ENCODE assay signal across 1 fruit fly cellular context in genomic region chr3R:26235034-26235433, dm6.
TF ChIP-seq lines count a peak whose summit lies in the region.

No protein-coding gene starts in this region.

TF ChIP-seq in whole organism, embryonic, 481 proteins besides CTCF, POLR2A, EP300 and RAD21 (continued from another document):
- TF ChIP-seq Awh (GFP tag; IDR thresholded peaks at IDR 0.05; lab: Robert Waterston, UW), result 0 out of 2 replicates have a peak, but pooled peaks have one; percentile 60
- peak; percentile 28 for TF ChIP-seq D19A (tag; optimal IDR thresholded peaks at IDR 0.05; lab: Kevin White, UChicago)
- TF ChIP-seq cwo (GFP tag; optimal IDR thresholded peaks at IDR 0.05; lab: Kevin White, UChicago), result peak; percentile 50
- no peak for TF ChIP-seq CG15011 (GFP tag; optimal IDR thresholded peaks at IDR 0.05; lab: Kevin White, UChicago)
- peak; percentile 17 for TF ChIP-seq CG7786 (GFP tag; optimal IDR thresholded peaks at IDR 0.05; lab: Kevin White, UChicago)
- TF ChIP-seq sqz (GFP tag; optimal IDR thresholded peaks at IDR 0.05; lab: Kevin White, UChicago), result no peak
- TF ChIP-seq CG3838 (GFP tag; optimal IDR thresholded peaks at IDR 0.05; lab: Kevin White, UChicago), result peak; percentile 19
- peak; percentile 47; the same call in 1 of the 2 replicates for TF ChIP-seq lmd (GFP tag; IDR thresholded peaks at IDR 0.05; lab: Robert Waterston, UW)
- peak; percentile 44 for TF ChIP-seq HLH3B (GFP tag; IDR thresholded peaks at IDR 0.05; lab: Robert Waterston, UW)
- peak; percentile 23 for TF ChIP-seq CG15514 (GFP tag; optimal IDR thresholded peaks at IDR 0.05; lab: Kevin White, UChicago)
- TF ChIP-seq Pdp1 (GFP tag; optimal IDR thresholded peaks at IDR 0.05; lab: Kevin White, UChicago), result peak; percentile 4 to 28
- TF ChIP-seq CG18262 (tag; optimal IDR thresholded peaks at IDR 0.05; lab: Kevin White, UChicago), result peak; percentile 34
- no peak for TF ChIP-seq CG8281 (tag; optimal IDR thresholded peaks at IDR 0.05; lab: Kevin White, UChicago)
- no peak for TF ChIP-seq CG10462 (GFP tag; optimal IDR thresholded peaks at IDR 0.05; lab: Kevin White, UChicago)
- no peak for TF ChIP-seq TFAM (GFP tag; optimal IDR thresholded peaks at IDR 0.05; lab: Kevin White, UChicago)
- no peak for TF ChIP-seq CkIIα-i1 (GFP tag; IDR thresholded peaks at IDR 0.05; lab: Robert Waterston, UW)
- TF ChIP-seq CG34422 (GFP tag; IDR thresholded peaks at IDR 0.05; lab: Robert Waterston, UW), result peak; percentile 48; the same call in 1 of the 3 replicates
- no peak for TF ChIP-seq pan (optimal IDR thresholded peaks at IDR 0.05; lab: Kevin White, UChicago)
- TF ChIP-seq pan (GFP tag; optimal IDR thresholded peaks at IDR 0.05 in 1 of 2, IDR thresholded peaks at IDR 0.05 in 1 of 2), result peak in 1 of 2 experiments; percentile 59
- peak; percentile 66 for TF ChIP-seq CG12769 (tag; optimal IDR thresholded peaks at IDR 0.05; lab: Kevin White, UChicago)
- peak; percentile 37 to 46 for TF ChIP-seq dpn (GFP tag; optimal IDR thresholded peaks at IDR 0.05; lab: Kevin White, UChicago)
- TF ChIP-seq Chrac-16 (GFP tag; optimal IDR thresholded peaks at IDR 0.05; lab: Kevin White, UChicago), result peak; percentile 7
- peak; percentile 11 for TF ChIP-seq Hr3 (GFP tag; optimal IDR thresholded peaks at IDR 0.05; lab: Kevin White, UChicago)
- no peak for TF ChIP-seq CG4360 (GFP tag; IDR thresholded peaks at IDR 0.05; lab: Robert Waterston, UW)
- peak; percentile 10 for TF ChIP-seq CG17829 (tag; optimal IDR thresholded peaks at IDR 0.05; lab: Kevin White, UChicago)
- TF ChIP-seq Aef1 (GFP tag; IDR thresholded peaks at IDR 0.05; lab: Robert Waterston, UW), result 0 out of 3 replicates have a peak, but pooled peaks have one; percentile 22
- TF ChIP-seq Bteb2 (GFP tag; optimal IDR thresholded peaks at IDR 0.05; lab: Kevin White, UChicago), result no peak
- peak; percentile 17 for TF ChIP-seq Meics (GFP tag; optimal IDR thresholded peaks at IDR 0.05; lab: Kevin White, UChicago)
- peak; percentile 51; the same call in 1 of the 3 replicates for TF ChIP-seq tgo (GFP tag; IDR thresholded peaks at IDR 0.05; lab: Robert Waterston, UW)
- peak; percentile 10 for TF ChIP-seq CG1647 (GFP tag; optimal IDR thresholded peaks at IDR 0.05; lab: Kevin White, UChicago)
- peak; percentile 43 for TF ChIP-seq lab (GFP tag; optimal IDR thresholded peaks at IDR 0.05; lab: Kevin White, UChicago)
- TF ChIP-seq CG11504 (tag; optimal IDR thresholded peaks at IDR 0.05; lab: Kevin White, UChicago), result peak; percentile 56
- TF ChIP-seq CG17361 (GFP tag; IDR thresholded peaks at IDR 0.05; lab: Robert Waterston, UW), result 0 out of 3 replicates have a peak, but pooled peaks have one; percentile 31
- no peak for TF ChIP-seq ato (GFP tag; IDR thresholded peaks at IDR 0.05; lab: Robert Waterston, UW; ENCODE audit: partially characterized antibody)
- no peak for TF ChIP-seq CG8359 (GFP tag; optimal IDR thresholded peaks at IDR 0.05; lab: Kevin White, UChicago; ENCODE audit: borderline replicate concordance)
- peak; percentile 20 for TF ChIP-seq fd96Cb (tag; optimal IDR thresholded peaks at IDR 0.05; lab: Kevin White, UChicago)
- TF ChIP-seq Xrp1 (GFP tag; IDR thresholded peaks at IDR 0.05; lab: Robert Waterston, UW), result peak; percentile 43
- peak; percentile 64 for TF ChIP-seq CG2120 (GFP tag; optimal IDR thresholded peaks at IDR 0.05; lab: Kevin White, UChicago)
- TF ChIP-seq gce (GFP tag; IDR thresholded peaks at IDR 0.05; lab: Robert Waterston, UW), result peak; percentile 48; the same call in 1 of the 3 replicates
- TF ChIP-seq pb (GFP tag; optimal IDR thresholded peaks at IDR 0.05; lab: Kevin White, UChicago), result no peak
- TF ChIP-seq sisA (GFP tag; IDR thresholded peaks at IDR 0.05; lab: Robert Waterston, UW), result 0 out of 2 replicates have a peak, but pooled peaks have one; percentile 39
- TF ChIP-seq bcd (GFP tag; optimal IDR thresholded peaks at IDR 0.05; lab: Kevin White, UChicago), result peak; percentile 18
- TF ChIP-seq CG3163 (GFP tag; optimal IDR thresholded peaks at IDR 0.05; lab: Kevin White, UChicago), result no peak
- TF ChIP-seq Sox100B (GFP tag; optimal IDR thresholded peaks at IDR 0.05; lab: Kevin White, UChicago), result peak; percentile 10
- peak; percentile 31 for TF ChIP-seq CG15269 (tag; optimal IDR thresholded peaks at IDR 0.05; lab: Kevin White, UChicago)
- TF ChIP-seq CG16863 (GFP tag; optimal IDR thresholded peaks at IDR 0.05; lab: Kevin White, UChicago), result no peak
- peak; percentile 32 for TF ChIP-seq Antp (GFP tag; optimal IDR thresholded peaks at IDR 0.05; lab: Kevin White, UChicago)
- TF ChIP-seq CG2678 (tag; optimal IDR thresholded peaks at IDR 0.05; lab: Kevin White, UChicago), result peak; percentile 50
- TF ChIP-seq CG4854 (GFP tag; optimal IDR thresholded peaks at IDR 0.05; lab: Kevin White, UChicago), result peak; percentile 9
- no peak for TF ChIP-seq CG8290 (GFP tag; optimal IDR thresholded peaks at IDR 0.05; lab: Kevin White, UChicago)
- TF ChIP-seq CG8290 (tag; optimal IDR thresholded peaks at IDR 0.05; lab: Kevin White, UChicago), result peak in 1 of 2 experiments; percentile 42
- TF ChIP-seq Xbp1 (GFP tag; optimal IDR thresholded peaks at IDR 0.05; lab: Kevin White, UChicago), result peak; percentile 66
- peak; percentile 54 for TF ChIP-seq Blimp-1 (GFP tag; optimal IDR thresholded peaks at IDR 0.05; lab: Kevin White, UChicago)
- TF ChIP-seq CG10366 (GFP tag; IDR thresholded peaks at IDR 0.05; lab: Robert Waterston, UW), result peak; percentile 59; the same call in 1 of the 2 replicates
- TF ChIP-seq CG12236 (GFP tag; optimal IDR thresholded peaks at IDR 0.05; lab: Kevin White, UChicago), result no peak
- TF ChIP-seq dan (GFP tag; IDR thresholded peaks at IDR 0.05; lab: Robert Waterston, UW), result no peak
- TF ChIP-seq CG12942 (GFP tag; optimal IDR thresholded peaks at IDR 0.05; lab: Kevin White, UChicago), result peak; percentile 6
- 0 out of 2 replicates have a peak, but pooled peaks have one; percentile 40 for TF ChIP-seq sob (GFP tag; IDR thresholded peaks at IDR 0.05; lab: Robert Waterston, UW)
- TF ChIP-seq PHDP (tag; optimal IDR thresholded peaks at IDR 0.05; lab: Kevin White, UChicago), result peak; percentile 51
- TF ChIP-seq CG13894 (tag; optimal IDR thresholded peaks at IDR 0.05; lab: Kevin White, UChicago), result no peak
- peak; percentile 6 to 22 for TF ChIP-seq chif (GFP tag; optimal IDR thresholded peaks at IDR 0.05; lab: Kevin White, UChicago)
- TF ChIP-seq jing (GFP tag; optimal IDR thresholded peaks at IDR 0.05; lab: Kevin White, UChicago), result no peak
- peak in 1 of 2 experiments; percentile 20 for TF ChIP-seq eve (GFP tag; optimal IDR thresholded peaks at IDR 0.05; lab: Kevin White, UChicago)
- peak; percentile 22; the same call in 1 of the 2 replicates for TF ChIP-seq ttk (GFP tag; IDR thresholded peaks at IDR 0.05; lab: Robert Waterston, UW)
- TF ChIP-seq HHEX (GFP tag; optimal IDR thresholded peaks at IDR 0.05; lab: Kevin White, UChicago), result peak; percentile 34
- peak; percentile 51 for TF ChIP-seq az2 (GFP tag; optimal IDR thresholded peaks at IDR 0.05; lab: Kevin White, UChicago)
- peak; percentile 68 for TF ChIP-seq CG14441 (GFP tag; IDR thresholded peaks at IDR 0.05; lab: Robert Waterston, UW)
- TF ChIP-seq Spps (tag; optimal IDR thresholded peaks at IDR 0.05; lab: Kevin White, UChicago), result no peak
- no peak for TF ChIP-seq br (optimal IDR thresholded peaks at IDR 0.05; lab: Kevin White, UChicago)
- TF ChIP-seq CG12391 (tag; optimal IDR thresholded peaks at IDR 0.05; lab: Kevin White, UChicago), result peak; percentile 30
- peak; percentile 19 for TF ChIP-seq CG10979 (tag; optimal IDR thresholded peaks at IDR 0.05; lab: Kevin White, UChicago)
- no peak for TF ChIP-seq CG14965 (GFP tag; optimal IDR thresholded peaks at IDR 0.05; lab: Kevin White, UChicago; ENCODE audit: borderline replicate concordance)
- no peak for TF ChIP-seq prd (optimal IDR thresholded peaks at IDR 0.05; lab: Kevin White, UChicago)
- TF ChIP-seq prd (GFP tag; IDR thresholded peaks at IDR 0.05; lab: Robert Waterston, UW), result peak; percentile 56; the same call in 1 of the 3 replicates
- TF ChIP-seq CG31441 (GFP tag; IDR thresholded peaks at IDR 0.05; lab: Robert Waterston, UW), result peak; percentile 59
- TF ChIP-seq zfh2 (GFP tag; optimal IDR thresholded peaks at IDR 0.05; lab: Kevin White, UChicago), result no peak
- peak; percentile 55 for TF ChIP-seq Ada2b (GFP tag; IDR thresholded peaks at IDR 0.05; lab: Robert Waterston, UW)
- peak; percentile 11 for TF ChIP-seq Hmr (GFP tag; optimal IDR thresholded peaks at IDR 0.05; lab: Kevin White, UChicago)
- peak; percentile 3 for TF ChIP-seq Ssrp (tag; optimal IDR thresholded peaks at IDR 0.05; lab: Kevin White, UChicago)
- peak in 1 of 2 experiments; percentile 66 for TF ChIP-seq Hr51 (GFP tag; optimal IDR thresholded peaks at IDR 0.05; lab: Kevin White, UChicago)
- TF ChIP-seq CG18599 (GFP tag; optimal IDR thresholded peaks at IDR 0.05; lab: Kevin White, UChicago), result peak; percentile 38
- TF ChIP-seq wek (GFP tag; optimal IDR thresholded peaks at IDR 0.05; lab: Kevin White, UChicago), result no peak
- TF ChIP-seq gro (GFP tag; optimal IDR thresholded peaks at IDR 0.05; lab: Kevin White, UChicago), result peak; percentile 39
- TF ChIP-seq NC2β (GFP tag; optimal IDR thresholded peaks at IDR 0.05; lab: Kevin White, UChicago), result no peak
- peak; percentile 23 for TF ChIP-seq CG6254 (GFP tag; optimal IDR thresholded peaks at IDR 0.05; lab: Kevin White, UChicago)
- peak; percentile 13 for TF ChIP-seq CG12155 (GFP tag; optimal IDR thresholded peaks at IDR 0.05; lab: Kevin White, UChicago)
- TF ChIP-seq CG5245 (GFP tag; optimal IDR thresholded peaks at IDR 0.05; lab: Kevin White, UChicago), result peak; percentile 16
- peak; percentile 47; the same call in 1 of the 2 replicates for TF ChIP-seq CG17328 (GFP tag; IDR thresholded peaks at IDR 0.05; lab: Robert Waterston, UW)
- TF ChIP-seq nmo (GFP tag; optimal IDR thresholded peaks at IDR 0.05; lab: Kevin White, UChicago), result peak; percentile 47
- TF ChIP-seq Fer3 (tag; optimal IDR thresholded peaks at IDR 0.05; lab: Kevin White, UChicago), result peak; percentile 14
- peak; percentile 47 for TF ChIP-seq CG2712 (tag; optimal IDR thresholded peaks at IDR 0.05; lab: Kevin White, UChicago)
- TF ChIP-seq CG12659 (GFP tag; optimal IDR thresholded peaks at IDR 0.05; lab: Kevin White, UChicago), result peak; percentile 29
- TF ChIP-seq CG8765 (GFP tag; IDR thresholded peaks at IDR 0.05; lab: Robert Waterston, UW), result no peak
- peak; percentile 44; the same call in 1 of the 2 replicates for TF ChIP-seq ap (GFP tag; IDR thresholded peaks at IDR 0.05; lab: Robert Waterston, UW)
- TF ChIP-seq stwl (tag; optimal IDR thresholded peaks at IDR 0.05; lab: Kevin White, UChicago), result no peak
- peak; percentile 55; the same call in 1 of the 3 replicates for TF ChIP-seq so (GFP tag; IDR thresholded peaks at IDR 0.05; lab: Robert Waterston, UW)
- TF ChIP-seq Gsc (GFP tag; IDR thresholded peaks at IDR 0.05; lab: Robert Waterston, UW), result no peak
- peak; percentile 21 for TF ChIP-seq CG10267 (tag; optimal IDR thresholded peaks at IDR 0.05; lab: Kevin White, UChicago)
- TF ChIP-seq Dip3 (GFP tag; optimal IDR thresholded peaks at IDR 0.05; lab: Kevin White, UChicago), result peak; percentile 22
- TF ChIP-seq CG30403 (GFP tag; optimal IDR thresholded peaks at IDR 0.05; lab: Kevin White, UChicago), result peak; percentile 55
- TF ChIP-seq CG13296 (GFP tag; optimal IDR thresholded peaks at IDR 0.05; lab: Kevin White, UChicago), result no peak
- TF ChIP-seq Atf3 (GFP tag; optimal IDR thresholded peaks at IDR 0.05; lab: Kevin White, UChicago), result no peak
- peak; percentile 50 for TF ChIP-seq unpg (GFP tag; optimal IDR thresholded peaks at IDR 0.05; lab: Kevin White, UChicago)
- peak; percentile 54 for TF ChIP-seq mam (GFP tag; optimal IDR thresholded peaks at IDR 0.05; lab: Kevin White, UChicago)
- TF ChIP-seq vvl (GFP tag; IDR thresholded peaks at IDR 0.05; lab: Robert Waterston, UW), result peak; percentile 40
- TF ChIP-seq her (GFP tag; optimal IDR thresholded peaks at IDR 0.05; lab: Kevin White, UChicago), result no peak
- peak; percentile 5 for TF ChIP-seq Myb (GFP tag; optimal IDR thresholded peaks at IDR 0.05; lab: Kevin White, UChicago)
- peak; percentile 66 for TF ChIP-seq Rfx (GFP tag; IDR thresholded peaks at IDR 0.05; lab: Robert Waterston, UW)
- TF ChIP-seq B-H1 (GFP tag; IDR thresholded peaks at IDR 0.05; lab: Robert Waterston, UW), result peak; percentile 33; the same call in 2 of the 3 replicates
- TF ChIP-seq CG8944 (GFP tag; optimal IDR thresholded peaks at IDR 0.05; lab: Kevin White, UChicago), result peak; percentile 7
- TF ChIP-seq pnt (GFP tag; optimal IDR thresholded peaks at IDR 0.05; lab: Kevin White, UChicago), result peak; percentile 19
- no peak for TF ChIP-seq GATAe (GFP tag; conservative IDR thresholded peaks at IDR 0.05; lab: Robert Waterston, UW)
- peak; percentile 44 for TF ChIP-seq Camta (GFP tag; optimal IDR thresholded peaks at IDR 0.05; lab: Kevin White, UChicago)
- TF ChIP-seq Abd-B (GFP tag; optimal IDR thresholded peaks at IDR 0.05; lab: Kevin White, UChicago), result no peak
- TF ChIP-seq Usf (GFP tag; optimal IDR thresholded peaks at IDR 0.05; lab: Kevin White, UChicago), result no peak
- no peak for TF ChIP-seq knrl (GFP tag; IDR thresholded peaks at IDR 0.05; lab: Robert Waterston, UW; ENCODE audit: partially characterized antibody)
- TF ChIP-seq sens (GFP tag; lab: Kevin White, UChicago), result peak; percentile 86
- TF ChIP-seq MTF-1 (GFP tag; optimal IDR thresholded peaks at IDR 0.05; lab: Kevin White, UChicago; ENCODE audit: borderline replicate concordance), result no peak
- TF ChIP-seq H15 (GFP tag; IDR thresholded peaks at IDR 0.05; lab: Robert Waterston, UW), result 0 out of 3 replicates have a peak, but pooled peaks have one; percentile 44
- TF ChIP-seq Atf-2 (GFP tag; optimal IDR thresholded peaks at IDR 0.05; lab: Kevin White, UChicago), result peak; percentile 8
- peak; percentile 73; the same call in 2 of the 3 replicates for TF ChIP-seq ci (GFP tag; IDR thresholded peaks at IDR 0.05; lab: Robert Waterston, UW)
- peak; percentile 62 for TF ChIP-seq Ptx1 (GFP tag; IDR thresholded peaks at IDR 0.05; lab: Robert Waterston, UW)
- peak; percentile 33 for TF ChIP-seq CoRest (tag; optimal IDR thresholded peaks at IDR 0.05; lab: Kevin White, UChicago)
- TF ChIP-seq Hmx (GFP tag; optimal IDR thresholded peaks at IDR 0.05; lab: Kevin White, UChicago), result no peak
- TF ChIP-seq CG11696 (GFP tag; IDR thresholded peaks at IDR 0.05; lab: Robert Waterston, UW), result no peak; the same call in 1 of the 2 replicates
- TF ChIP-seq CG14050 (GFP tag; IDR thresholded peaks at IDR 0.05; lab: Robert Waterston, UW), result peak; percentile 27; the same call in 1 of the 3 replicates
- peak; percentile 43 for TF ChIP-seq tap (tag; optimal IDR thresholded peaks at IDR 0.05; lab: Kevin White, UChicago)
